Worm (Caenorhabditis elegans) whole organism, L1 larva: ENCODE data around the gene acdh-9.
A peak's percentile ranks its signal among the peaks of the same experiment; 100 is the strongest.

ENCODE experiments used
- C04F5.9 ChIP-seq: sonication (generic microtip); optimal IDR thresholded peaks from 2 replicates; lab custom pipeline; 2016; ENCODE audit warnings: missing genetic modification characterization, missing compliant biosample characterization
- Y116A8C.19 ChIP-seq: sonication (generic microtip); optimal IDR thresholded peaks from 2 replicates; lab custom pipeline; 2016; ENCODE audit warnings: missing compliant biosample characterization, missing genetic modification characterization, borderline replicate concordance
- aha-1 ChIP-seq: fragments of 150-350 bp; optimal IDR thresholded peaks from 2 replicates; lab custom pipeline; 2014; ENCODE audit warnings: missing biosample characterization, missing genetic modification characterization
- alr-1 ChIP-seq: fragments of 200-800 bp; sonication (Bioruptor generic); optimal IDR thresholded peaks from 2 replicates; lab custom pipeline; 2018; ENCODE audit warnings: borderline replicate concordance, mild to moderate bottlenecking, missing genetic modification characterization, missing compliant biosample characterization
- ceh-8 ChIP-seq: fragments of 200-800 bp; sonication (Bioruptor generic); optimal IDR thresholded peaks from 2 replicates; lab custom pipeline; 2018; ENCODE audit warnings: mild to moderate bottlenecking, missing genetic modification characterization, moderate library complexity, missing compliant biosample characterization
- ceh-90 ChIP-seq: sonication (generic microtip); optimal IDR thresholded peaks from 2 replicates; lab custom pipeline; 2016; ENCODE audit warnings: missing genetic modification characterization, missing compliant biosample characterization
- egl-27 ChIP-seq, 2 experiments: fragments of 150-350 bp in 1 of 2; sonication (generic microtip); optimal IDR thresholded peaks; 3 replicates each; lab custom pipeline; 2017 to 2018; ENCODE audit warnings: missing biosample characterization in 2 of 2, missing genetic modification characterization in 2 of 2, missing genetic modification reagents in 2 of 2
- elt-2 ChIP-seq: sonication (generic microtip); optimal IDR thresholded peaks from 2 replicates; lab custom pipeline; 2016; ENCODE audit warnings: missing genetic modification characterization, mild to moderate bottlenecking, inconsistent platforms, missing compliant biosample characterization, missing genetic modification reagents
- elt-3 ChIP-seq, 6 experiments: fragments of 150-350 bp in 1 of 6; sonication (generic microtip); optimal IDR thresholded peaks; 2 replicates each; lab custom pipeline; 2017 to 2018; ENCODE audit warnings: missing biosample characterization in 6 of 6, missing genetic modification characterization in 6 of 6, inconsistent platforms in 1 of 6
- ets-5 ChIP-seq: fragments of 200-800 bp; sonication (Bioruptor generic); IDR thresholded peaks from 2 replicates; pipeline ENCODE4 v1.3.6; 2022; ENCODE audit warnings: missing genetic modification characterization, missing compliant biosample characterization
- fkh-10 ChIP-seq: sonication (generic microtip); optimal IDR thresholded peaks from 2 replicates; lab custom pipeline; 2017; ENCODE audit warnings: missing biosample characterization, missing genetic modification reagents, missing genetic modification characterization
- fos-1 ChIP-seq: fragments of 150-350 bp; optimal IDR thresholded peaks from 2 replicates; lab custom pipeline; 2014; ENCODE audit warnings: missing biosample characterization, missing genetic modification characterization
- lin-14 ChIP-seq: fragments of 200-800 bp; sonication (Bioruptor generic); optimal IDR thresholded peaks from 2 replicates; lab custom pipeline; 2018; ENCODE audit warnings: mild to moderate bottlenecking, missing genetic modification characterization, moderate library complexity, missing compliant biosample characterization
- lin-35 ChIP-seq, 2 experiments: fragments of 150-350 bp; optimal IDR thresholded peaks; 2 replicates each; lab custom pipeline; 2014; ENCODE audit warnings: missing biosample characterization in 2 of 2, missing genetic modification characterization in 2 of 2, missing genetic modification reagents in 2 of 2
- lin-39 ChIP-seq: fragments of 150-350 bp; optimal IDR thresholded peaks from 2 replicates; lab custom pipeline; 2014; ENCODE audit warnings: missing biosample characterization, missing genetic modification reagents, missing genetic modification characterization
- lsy-2 ChIP-seq, 2 experiments: fragments of 150-350 bp; optimal IDR thresholded peaks; 2 replicates each; lab custom pipeline; 2014; ENCODE audit warnings: missing biosample characterization in 2 of 2, missing genetic modification characterization in 2 of 2
- nhr-19 ChIP-seq: fragments of 200-800 bp; sonication (Bioruptor generic); conservative IDR thresholded peaks from 2 replicates; pipeline ENCODE4 v1.3.6; 2022; ENCODE audit warnings: missing genetic modification characterization, missing compliant biosample characterization
- nhr-20 ChIP-seq: sonication (generic microtip); optimal IDR thresholded peaks from 2 replicates; lab custom pipeline; 2016; ENCODE audit warnings: mild to moderate bottlenecking, missing genetic modification characterization, missing compliant biosample characterization
- nhr-237 ChIP-seq: fragments of 150-350 bp; optimal IDR thresholded peaks from 2 replicates; lab custom pipeline; 2014; ENCODE audit warnings: missing biosample characterization, missing genetic modification characterization
- nhr-47 ChIP-seq: sonication (generic microtip); optimal IDR thresholded peaks from 2 replicates; lab custom pipeline; 2016; ENCODE audit warnings: mild to moderate bottlenecking, missing genetic modification characterization, moderate library complexity, missing compliant biosample characterization
- nhr-76 ChIP-seq: sonication (generic microtip); optimal IDR thresholded peaks from 2 replicates; lab custom pipeline; 2017; ENCODE audit warnings: missing biosample characterization, missing genetic modification characterization
- pag-3 ChIP-seq: sonication (generic microtip); optimal IDR thresholded peaks from 2 replicates; lab custom pipeline; 2017; ENCODE audit warnings: missing genetic modification characterization, mild to moderate bottlenecking, missing compliant biosample characterization, antibody characterized with exemption, borderline replicate concordance; ENCODE audit not compliant: insufficient read depth
- snu-23 ChIP-seq: sonication (generic microtip); optimal IDR thresholded peaks from 2 replicates; lab custom pipeline; 2016; ENCODE audit warnings: missing genetic modification characterization, missing compliant biosample characterization
- sptf-1 ChIP-seq: fragments of 150-350 bp; optimal IDR thresholded peaks from 2 replicates; lab custom pipeline; 2014; ENCODE audit warnings: missing biosample characterization, missing genetic modification characterization
- sup-37 ChIP-seq: fragments of 200-800 bp; sonication (Bioruptor generic); optimal IDR thresholded peaks from 2 replicates; lab custom pipeline; 2018; ENCODE audit warnings: mild to moderate bottlenecking, missing genetic modification characterization, missing compliant biosample characterization
- swsn-7 ChIP-seq: sonication (generic microtip); optimal IDR thresholded peaks from 2 replicates; lab custom pipeline; 2016; ENCODE audit warnings: missing genetic modification characterization, missing compliant biosample characterization
- tlp-1 ChIP-seq: fragments of 150-350 bp; optimal IDR thresholded peaks from 2 replicates; lab custom pipeline; 2014; ENCODE audit warnings: missing biosample characterization, missing genetic modification characterization
- unc-30 ChIP-seq: sonication (generic microtip); optimal IDR thresholded peaks from 2 replicates; lab custom pipeline; 2017; ENCODE audit warnings: missing biosample characterization, missing genetic modification characterization
- unc-62 ChIP-seq: fragments of 150-350 bp; optimal IDR thresholded peaks from 2 replicates; lab custom pipeline; 2014; ENCODE audit warnings: missing biosample characterization, missing genetic modification reagents, missing genetic modification characterization
- ztf-11 ChIP-seq, 2 experiments: sonication (generic microtip); optimal IDR thresholded peaks; 2 replicates each; lab custom pipeline; 2016 to 2017; ENCODE audit warnings: missing genetic modification characterization in 2 of 2, missing biosample characterization in 1 of 2, missing compliant biosample characterization in 1 of 2
- ztf-4 ChIP-seq: fragments of 150-350 bp; optimal IDR thresholded peaks from 2 replicates; lab custom pipeline; 2014; ENCODE audit warnings: missing biosample characterization, missing genetic modification characterization

Gene acdh-9

ce11 chrII:848519-848918, at the start of gene acdh-9, which contains the start of gene F28A10.13 (continued):
- TF ChIP-seq nhr-47 (tag; lab: Kevin White, UChicago): peak; percentile 16
- no peak for TF ChIP-seq fkh-10 (GFP tag; lab: Kevin White, UChicago)
- TF ChIP-seq egl-27 (tag; optimal IDR thresholded peaks at IDR 0.05; lab: Kevin White, UChicago): no peak
- no peak for TF ChIP-seq C04F5.9 (tag; lab: Kevin White, UChicago)
- peak; percentile 84 for TF ChIP-seq lin-14 (GFP tag; lab: Kevin White, UChicago)
- TF ChIP-seq snu-23 (GFP tag; lab: Kevin White, UChicago): peak; percentile 82
- TF ChIP-seq, all 84 proteins: peak for 26

ce11 chrII:888024-888423, 39.6 kb upstream of the acdh-9 start, which contains the start of gene T07D3.4:
Gene T07D3.4, plus strand, starts transcription at chrII:888309.
- TF ChIP-seq lin-35 (GFP tag; optimal IDR thresholded peaks at IDR 0.05; lab: Kevin White, UChicago) (peak in 1 of 2 experiments; percentile 14), elt-2 (peak; percentile 83), ceh-8 (GFP tag; lab: Kevin White, UChicago) (no peak), fos-1 (tag; lab: Kevin White, UChicago) (no peak), sptf-1 (tag; lab: Kevin White, UChicago) (no peak), nhr-20 (tag; lab: Kevin White, UChicago) (peak; percentile 31)
- TF ChIP-seq, all 84 proteins: peak for 3

- TF ChIP-seq nhr-20 (tag; lab: Kevin White, UChicago) (peak; percentile 44), ceh-90 (tag; lab: Kevin White, UChicago) (no peak), ceh-8 (GFP tag; lab: Kevin White, UChicago) (no peak), sup-37 (GFP tag; lab: Kevin White, UChicago) (no peak), nhr-19 (GFP tag; lab: Robert Waterston, UW) (no peak), elt-2 (peak; percentile 38), pag-3 (tag; lab: Kevin White, UChicago) (no peak)
Observed at ce11 chrII:884204-884603, 35.8 kb upstream of the acdh-9 start.

ce11 chrII:880666-881226, 32.3 kb upstream of the acdh-9 start:
- TF ChIP-seq ets-5 (GFP tag; lab: Robert Waterston, UW): no peak
- no peak for TF ChIP-seq unc-30
- peak; percentile 21 for TF ChIP-seq nhr-20 (tag; lab: Kevin White, UChicago)
- TF ChIP-seq elt-2: peak; percentile 79
- no peak for TF ChIP-seq swsn-7 (tag; lab: Kevin White, UChicago)
- no peak for TF ChIP-seq nhr-237 (tag; lab: Kevin White, UChicago)
- TF ChIP-seq, all 84 proteins: peak for 2

ce11 chrII:875739-876138, 27.3 kb upstream of the acdh-9 start:
- TF ChIP-seq lsy-2 (tag; optimal IDR thresholded peaks at IDR 0.05; lab: Kevin White, UChicago): no peak
- no peak for TF ChIP-seq fos-1 (tag; lab: Kevin White, UChicago)
- no peak for TF ChIP-seq nhr-20 (tag; lab: Kevin White, UChicago)
- TF ChIP-seq snu-23 (GFP tag; lab: Kevin White, UChicago): no peak
- no peak for TF ChIP-seq aha-1 (tag; lab: Kevin White, UChicago)
- no peak for TF ChIP-seq ztf-4 (tag; lab: Kevin White, UChicago)
- no peak for TF ChIP-seq unc-30
- no peak for TF ChIP-seq elt-3 (tag; optimal IDR thresholded peaks at IDR 0.05; lab: Kevin White, UChicago)
- TF ChIP-seq tlp-1 (tag; lab: Kevin White, UChicago): no peak
- no peak for TF ChIP-seq lin-39 (tag; lab: Kevin White, UChicago)
- TF ChIP-seq ztf-11 (tag; optimal IDR thresholded peaks at IDR 0.05; lab: Kevin White, UChicago): no peak
- no peak for TF ChIP-seq alr-1 (tag; lab: Kevin White, UChicago)
- TF ChIP-seq nhr-19 (GFP tag; lab: Robert Waterston, UW): no peak
- no peak for TF ChIP-seq ets-5 (GFP tag; lab: Robert Waterston, UW)
- no peak for TF ChIP-seq nhr-76
- no peak for TF ChIP-seq unc-62 (GFP tag; lab: Kevin White, UChicago)
- no peak for TF ChIP-seq Y116A8C.19 (tag; lab: Kevin White, UChicago)
